Worm (Caenorhabditis elegans) whole organism, L2 larva: ENCODE measurements around the gene srx-62.

Experiments
- C34F6.9 ChIP-seq: fragments of 150-350 bp; optimal IDR thresholded peaks from 2 replicates; lab custom pipeline; 2014; ENCODE audit warnings: missing biosample characterization, missing genetic modification characterization
- F13H6.1 ChIP-seq: sonication (generic microtip); optimal IDR thresholded peaks from 2 replicates; lab custom pipeline; 2016; ENCODE audit warnings: missing genetic modification characterization, missing compliant biosample characterization
- R02D3.7 ChIP-seq: fragments of 150-350 bp; optimal IDR thresholded peaks from 2 replicates; lab custom pipeline; 2014; ENCODE audit warnings: missing biosample characterization, missing genetic modification characterization
- Y55F3AM.14 ChIP-seq: fragments of 200-800 bp; sonication (Bioruptor generic); optimal IDR thresholded peaks from 2 replicates; lab custom pipeline; 2018; ENCODE audit warnings: mild to moderate bottlenecking, missing genetic modification characterization, missing compliant biosample characterization
- ZK546.5 ChIP-seq: sonication (generic microtip); optimal IDR thresholded peaks from 2 replicates; lab custom pipeline; 2017; ENCODE audit warnings: missing biosample characterization, missing genetic modification characterization
- alr-1 ChIP-seq: fragments of 150-350 bp; optimal IDR thresholded peaks from 2 replicates; lab custom pipeline; 2014; ENCODE audit warnings: missing biosample characterization, missing genetic modification characterization
- blmp-1 ChIP-seq: sonication (generic microtip); optimal IDR thresholded peaks from 2 replicates; lab custom pipeline; 2017; ENCODE audit warnings: missing genetic modification characterization, mild to moderate bottlenecking, missing compliant biosample characterization, antibody characterized with exemption, moderate library complexity; ENCODE audit not compliant: insufficient read depth
- ceh-16 ChIP-seq: fragments of 150-350 bp; optimal IDR thresholded peaks from 2 replicates; lab custom pipeline; 2014; ENCODE audit warnings: missing biosample characterization, missing genetic modification characterization
- ceh-82 ChIP-seq: fragments of 150-350 bp; optimal IDR thresholded peaks from 2 replicates; lab custom pipeline; 2014; ENCODE audit warnings: missing biosample characterization, missing genetic modification characterization
- crh-2 ChIP-seq: sonication (generic microtip); optimal IDR thresholded peaks from 2 replicates; lab custom pipeline; 2017; ENCODE audit warnings: missing biosample characterization, missing genetic modification characterization
- elt-1 ChIP-seq: fragments of 150-350 bp; optimal IDR thresholded peaks from 2 replicates; lab custom pipeline; 2014; ENCODE audit warnings: missing biosample characterization, missing genetic modification characterization
- fos-1 ChIP-seq: fragments of 150-350 bp; optimal IDR thresholded peaks from 2 replicates; lab custom pipeline; 2014; ENCODE audit warnings: missing biosample characterization, missing genetic modification characterization
- gmeb-1 ChIP-seq: fragments of 150-350 bp; optimal IDR thresholded peaks from 2 replicates; lab custom pipeline; 2014; ENCODE audit warnings: missing biosample characterization, missing genetic modification characterization
- lin-11 ChIP-seq: fragments of 150-350 bp; sonication (generic microtip); optimal IDR thresholded peaks from 2 replicates; lab custom pipeline; 2014; ENCODE audit warnings: missing biosample characterization, missing genetic modification characterization, inconsistent platforms, mixed read lengths
- lsy-2 ChIP-seq, 2 experiments: fragments of 150-350 bp in 1 of 2; sonication (generic microtip) in 1 of 2; optimal IDR thresholded peaks; 2 replicates each; lab custom pipeline; 2014 to 2017; ENCODE audit warnings: missing biosample characterization in 2 of 2, missing genetic modification characterization in 2 of 2
- mab-5 ChIP-seq: fragments of 150-350 bp; optimal IDR thresholded peaks from 2 replicates; lab custom pipeline; 2014; ENCODE audit warnings: missing biosample characterization, missing genetic modification characterization
- mbf-1 ChIP-seq: sonication (generic microtip); optimal IDR thresholded peaks from 2 replicates; lab custom pipeline; 2017; ENCODE audit warnings: missing biosample characterization, missing genetic modification characterization
- mdl-1 ChIP-seq, 2 experiments: fragments of 150-350 bp in 1 of 2; sonication (generic microtip) in 1 of 2; optimal IDR thresholded peaks; 2 replicates each; lab custom pipeline; 2017; ENCODE audit warnings: missing biosample characterization in 2 of 2, missing genetic modification characterization in 2 of 2
- nhr-129 ChIP-seq: fragments of 150-350 bp; optimal IDR thresholded peaks from 2 replicates; lab custom pipeline; 2014; ENCODE audit warnings: missing biosample characterization, missing genetic modification characterization
- nhr-21 ChIP-seq: fragments of 150-350 bp; optimal IDR thresholded peaks from 2 replicates; lab custom pipeline; 2014; ENCODE audit warnings: missing biosample characterization, missing genetic modification characterization
- nhr-23 ChIP-seq: fragments of 150-350 bp; optimal IDR thresholded peaks from 2 replicates; lab custom pipeline; 2014; ENCODE audit warnings: missing biosample characterization, missing genetic modification reagents, missing genetic modification characterization
- nhr-25 ChIP-seq: fragments of 150-350 bp; sonication (generic microtip); optimal IDR thresholded peaks from 3 replicates; lab custom pipeline; 2014; ENCODE audit warnings: missing biosample characterization, missing genetic modification characterization
- nhr-77 ChIP-seq: fragments of 150-350 bp; optimal IDR thresholded peaks from 2 replicates; lab custom pipeline; 2014; ENCODE audit warnings: missing biosample characterization, missing genetic modification characterization
- peb-1 ChIP-seq: fragments of 150-350 bp; optimal IDR thresholded peaks from 2 replicates; lab custom pipeline; 2014; ENCODE audit warnings: missing biosample characterization, missing genetic modification characterization
- sem-4 ChIP-seq: fragments of 150-350 bp; optimal IDR thresholded peaks from 2 replicates; lab custom pipeline; 2014; ENCODE audit warnings: missing biosample characterization, missing genetic modification reagents, missing genetic modification characterization
- skn-1 ChIP-seq: sonication (generic microtip); optimal IDR thresholded peaks from 2 replicates; lab custom pipeline; 2017; ENCODE audit warnings: missing biosample characterization, missing genetic modification characterization
- sma-3 ChIP-seq: sonication (generic microtip); optimal IDR thresholded peaks from 2 replicates; lab custom pipeline; 2016; ENCODE audit warnings: missing genetic modification reagents, missing genetic modification characterization, missing compliant biosample characterization
- sma-9 ChIP-seq, 2 experiments: fragments of 150-350 bp in 1 of 2; sonication (generic microtip) in 1 of 2; optimal IDR thresholded peaks; 2 replicates each; lab custom pipeline; 2014 to 2016; ENCODE audit warnings: missing genetic modification characterization in 2 of 2, mild to moderate bottlenecking in 1 of 2, missing biosample characterization in 1 of 2, missing compliant biosample characterization in 1 of 2, missing genetic modification reagents in 1 of 2, moderate library complexity in 1 of 2
- unc-39 ChIP-seq: fragments of 150-350 bp; optimal IDR thresholded peaks from 2 replicates; lab custom pipeline; 2014; ENCODE audit warnings: missing biosample characterization, missing genetic modification characterization
- unc-55 ChIP-seq: fragments of 150-350 bp; sonication (generic microtip); optimal IDR thresholded peaks from 3 replicates; lab custom pipeline; 2014; ENCODE audit warnings: missing biosample characterization, missing genetic modification reagents, missing genetic modification characterization
- ztf-11 ChIP-seq: sonication (generic microtip); optimal IDR thresholded peaks from 2 replicates; lab custom pipeline; 2017; ENCODE audit warnings: missing biosample characterization, missing genetic modification characterization
- ztf-4 ChIP-seq: fragments of 150-350 bp; optimal IDR thresholded peaks from 2 replicates; lab custom pipeline; 2014; ENCODE audit warnings: missing biosample characterization, missing genetic modification characterization

Gene srx-62

DNA sequence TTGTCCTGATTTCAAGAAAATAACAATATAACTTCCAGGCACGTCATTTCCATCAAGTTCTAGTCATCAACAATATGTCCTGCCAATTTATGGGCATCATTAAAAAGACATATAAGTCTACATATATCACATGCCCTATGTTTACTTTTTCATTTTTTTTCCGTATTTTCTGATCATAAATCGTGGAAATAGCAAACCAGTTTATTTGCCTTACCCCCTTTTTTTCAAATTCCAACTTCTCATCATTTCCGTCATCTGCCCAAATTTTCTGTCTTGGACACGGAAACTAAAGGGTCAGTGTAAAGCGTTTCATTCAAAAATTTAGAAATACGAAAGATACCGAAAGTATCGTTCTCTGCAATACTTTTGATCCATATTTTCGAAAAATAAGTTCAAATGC, 3.4 kb downstream of the srx-62 start:
- no peak for TF ChIP-seq F13H6.1 (tag; lab: Kevin White, UChicago)
- TF ChIP-seq mdl-1 (tag; optimal IDR thresholded peaks at IDR 0.05; lab: Kevin White, UChicago), result no peak
- TF ChIP-seq unc-39 (tag; lab: Kevin White, UChicago), result no peak
- TF ChIP-seq lin-11 (tag; lab: Kevin White, UChicago), result no peak
- no peak for TF ChIP-seq ztf-11 (tag; lab: Kevin White, UChicago)
- TF ChIP-seq unc-55 (GFP tag; lab: Kevin White, UChicago), result no peak
- no peak for TF ChIP-seq mbf-1
- no peak for TF ChIP-seq ceh-82 (tag; lab: Kevin White, UChicago)
- no peak for TF ChIP-seq R02D3.7 (tag; lab: Kevin White, UChicago)
- no peak for TF ChIP-seq elt-1 (tag; lab: Kevin White, UChicago)
- TF ChIP-seq mab-5 (tag; lab: Kevin White, UChicago), result no peak
- no peak for TF ChIP-seq ztf-4
- TF ChIP-seq nhr-77 (tag; lab: Kevin White, UChicago), result no peak
- TF ChIP-seq Y55F3AM.14, result no peak
- no peak for TF ChIP-seq gmeb-1 (tag; lab: Kevin White, UChicago)
- TF ChIP-seq peb-1 (tag; lab: Kevin White, UChicago), result no peak
- no peak for TF ChIP-seq sem-4
- TF ChIP-seq alr-1 (tag; lab: Kevin White, UChicago), result no peak

- TF ChIP-seq nhr-21 (tag; lab: Kevin White, UChicago) (peak; percentile 3), blmp-1 (tag; lab: Kevin White, UChicago) (no peak), fos-1 (tag; lab: Kevin White, UChicago) (peak; percentile 1), Y55F3AM.14 (no peak), ceh-16 (tag; lab: Kevin White, UChicago) (no peak), nhr-25 (no peak)
These were observed 6.7 kb downstream of the srx-62 start, which contains the start of gene nlp-27 for ce11 chrV:3989070-3989469. Gene nlp-27, plus strand, starts transcription at chrV:3989378.

- TF ChIP-seq mab-5 (tag; lab: Kevin White, UChicago) (no peak), sma-9 (GFP tag; optimal IDR thresholded peaks at IDR 0.05; lab: Kevin White, UChicago) (peak; percentile 5), sma-9 (tag; optimal IDR thresholded peaks at IDR 0.05; lab: Kevin White, UChicago) (no peak), skn-1 (no peak)
- TF ChIP-seq, all 48 proteins: peak for 1
These were observed 8.1 kb downstream of the srx-62 start, which contains the start of gene nlp-28 for ce11 chrV:3987616-3988015. Gene nlp-28, plus strand, starts transcription at chrV:3987900.

- no peak for TF ChIP-seq ZK546.5 (tag; lab: Kevin White, UChicago)
- TF ChIP-seq ceh-16 (tag; lab: Kevin White, UChicago), result no peak
- TF ChIP-seq sma-9 (GFP tag; optimal IDR thresholded peaks at IDR 0.05; lab: Kevin White, UChicago), result peak; percentile 72
- no peak for TF ChIP-seq sma-9 (tag; optimal IDR thresholded peaks at IDR 0.05; lab: Kevin White, UChicago)
- no peak for TF ChIP-seq unc-39 (tag; lab: Kevin White, UChicago)
- peak; percentile 54 for TF ChIP-seq blmp-1 (tag; lab: Kevin White, UChicago)
- no peak for TF ChIP-seq sma-3 (GFP tag; lab: Kevin White, UChicago)
- TF ChIP-seq elt-1 (tag; lab: Kevin White, UChicago), result no peak
- no peak for TF ChIP-seq lsy-2 (tag; optimal IDR thresholded peaks at IDR 0.05; lab: Kevin White, UChicago)
- no peak for TF ChIP-seq nhr-23 (tag; lab: Kevin White, UChicago)
- TF ChIP-seq nhr-25, result peak; percentile 42
These were observed 10.6 kb downstream of the srx-62 start for ce11 chrV:3985104-3985503.

DNA sequence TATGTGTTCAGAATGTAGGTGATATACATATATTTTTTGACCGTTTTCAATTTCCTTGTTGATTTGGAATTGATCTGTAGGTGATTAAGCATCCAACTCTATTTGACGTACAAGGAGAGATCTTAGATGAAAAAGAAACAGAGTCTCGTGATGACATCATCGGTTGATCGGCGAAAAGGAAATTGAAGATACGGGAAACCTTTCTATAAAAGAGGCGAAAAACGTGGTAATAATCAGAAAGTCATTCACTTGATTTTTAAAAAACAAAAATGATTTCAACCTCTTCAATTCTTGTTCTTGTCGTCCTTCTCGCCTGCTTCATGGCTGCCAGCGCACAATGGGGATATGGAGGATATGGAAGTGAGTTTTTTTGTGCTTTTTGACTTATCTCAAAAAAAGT, 11.6 kb downstream of the srx-62 start, which contains the start of gene nlp-29:
Gene nlp-29, plus strand, starts transcription at position 248 of the 400 bp plus-strand sequence.
- peak; percentile 63 for TF ChIP-seq sma-9 (GFP tag; optimal IDR thresholded peaks at IDR 0.05; lab: Kevin White, UChicago)
- TF ChIP-seq sma-9 (tag; optimal IDR thresholded peaks at IDR 0.05; lab: Kevin White, UChicago), result no peak
- TF ChIP-seq nhr-25, result peak; percentile 77
- peak; percentile 49 for TF ChIP-seq crh-2 (tag; lab: Kevin White, UChicago)
- TF ChIP-seq C34F6.9 (tag; lab: Kevin White, UChicago), result no peak
- TF ChIP-seq sma-3 (GFP tag; lab: Kevin White, UChicago), result peak; percentile 79
- no peak for TF ChIP-seq nhr-129 (tag; lab: Kevin White, UChicago)
- no peak for TF ChIP-seq lsy-2 (tag; optimal IDR thresholded peaks at IDR 0.05; lab: Kevin White, UChicago)
- peak; percentile 59 for TF ChIP-seq nhr-21 (tag; lab: Kevin White, UChicago)
- peak; percentile 50 for TF ChIP-seq blmp-1 (tag; lab: Kevin White, UChicago)
- no peak for TF ChIP-seq unc-39 (tag; lab: Kevin White, UChicago)
